Fruit fly (Drosophila melanogaster): ENCODE measurements around the gene CG8119.

- no peak for TF ChIP-seq GATAd (GFP tag; optimal IDR thresholded peaks at IDR 0.05)
- TF ChIP-seq rgr (GFP tag; optimal IDR thresholded peaks at IDR 0.05) = no peak
Measured at dm6 chrX:15639017-15639416, 23.4 kb upstream of the CG8119 start.
